Worm (Caenorhabditis elegans) whole organism, midembryonic: ENCODE data around the gene C15B12.9.

Source experiments
- T22C8.4 ChIP-seq: fragments of 200-800 bp; sonication (Bioruptor generic); IDR thresholded peaks from 2 replicates; pipeline ENCODE4 v1.3.6; 2022; ENCODE audit warnings: missing genetic modification characterization, missing compliant biosample characterization
- cog-1 ChIP-seq: sonication (generic microtip); optimal IDR thresholded peaks from 2 replicates; lab custom pipeline; 2016; ENCODE audit warnings: missing genetic modification characterization, missing compliant biosample characterization
- flt-1 ChIP-seq: fragments of 200-800 bp; sonication (Bioruptor generic); IDR thresholded peaks from 2 replicates; pipeline ENCODE4 v1.3.6; 2022; ENCODE audit warnings: missing genetic modification characterization, missing compliant biosample characterization
- klf-2 ChIP-seq: fragments of 200-800 bp; sonication (Bioruptor generic); conservative IDR thresholded peaks from 2 replicates; pipeline ENCODE4 v1.3.6; 2022; ENCODE audit warnings: missing genetic modification reagents, missing genetic modification characterization, missing compliant biosample characterization
- med-1 ChIP-seq: sonication (generic microtip); optimal IDR thresholded peaks from 2 replicates; lab custom pipeline; 2017; ENCODE audit warnings: missing genetic modification characterization, mild to moderate bottlenecking, missing compliant biosample characterization, antibody characterized with exemption, missing genetic modification reagents; ENCODE audit not compliant: insufficient read depth
- ref-1 ChIP-seq: fragments of 200-800 bp; sonication (Bioruptor generic); conservative IDR thresholded peaks from 2 replicates; pipeline ENCODE4 v1.3.6; 2022; ENCODE audit warnings: missing genetic modification reagents, missing genetic modification characterization, missing compliant biosample characterization
- tab-1 ChIP-seq: fragments of 200-800 bp; sonication (Bioruptor generic); IDR thresholded peaks from 2 replicates; pipeline ENCODE4 v1.3.6; 2022; ENCODE audit warnings: missing genetic modification characterization, missing compliant biosample characterization
- ztf-23 ChIP-seq: fragments of 200-800 bp; sonication (Bioruptor generic); IDR thresholded peaks from 2 replicates; pipeline ENCODE4 v1.3.6; 2022; ENCODE audit warnings: missing genetic modification reagents, missing genetic modification characterization, missing compliant biosample characterization
- ztf-29 ChIP-seq: fragments of 200-800 bp; sonication (Bioruptor generic); IDR thresholded peaks from 2 replicates; pipeline ENCODE4 v1.3.6; 2022; ENCODE audit warnings: missing genetic modification reagents, missing genetic modification characterization, missing compliant biosample characterization

Gene C15B12.9

DNA sequence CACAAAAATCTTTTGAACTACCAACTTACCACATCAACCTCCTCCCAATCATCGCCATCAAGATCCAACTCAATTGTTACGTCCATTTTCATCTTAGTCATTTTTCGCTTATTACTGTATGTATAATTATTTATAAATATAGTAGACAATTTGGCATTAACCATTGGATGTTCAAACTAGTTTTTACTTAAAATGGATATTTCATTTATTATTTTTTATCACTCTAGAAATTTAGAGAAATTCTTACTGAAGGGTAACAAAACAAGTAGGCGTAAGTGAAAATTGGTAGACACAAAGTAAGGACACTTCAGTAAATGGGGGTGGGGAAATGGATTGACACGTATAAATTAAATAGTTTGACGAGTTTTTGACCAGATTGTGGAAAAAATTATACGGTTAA lies 31.1 kb downstream of the C15B12.9 start, which contains the start of gene actl-1:
Gene actl-1, minus strand, starts transcription at position 101 of the 400 bp plus-strand sequence.
- TF ChIP-seq tab-1 (GFP tag; lab: Robert Waterston, UW), result no peak
- TF ChIP-seq ztf-29, result no peak
- TF ChIP-seq cog-1, result no peak
- no peak for TF ChIP-seq T22C8.4 (GFP tag; lab: Robert Waterston, UW)
- no peak for TF ChIP-seq ztf-23 (GFP tag; lab: Robert Waterston, UW)
- no peak for TF ChIP-seq med-1 (GFP tag; lab: Kevin White, UChicago)
- no peak for TF ChIP-seq flt-1 (GFP tag; lab: Robert Waterston, UW)
- no peak for TF ChIP-seq ref-1 (GFP tag; lab: Robert Waterston, UW)
- no peak for TF ChIP-seq klf-2 (GFP tag; lab: Robert Waterston, UW)

DNA sequence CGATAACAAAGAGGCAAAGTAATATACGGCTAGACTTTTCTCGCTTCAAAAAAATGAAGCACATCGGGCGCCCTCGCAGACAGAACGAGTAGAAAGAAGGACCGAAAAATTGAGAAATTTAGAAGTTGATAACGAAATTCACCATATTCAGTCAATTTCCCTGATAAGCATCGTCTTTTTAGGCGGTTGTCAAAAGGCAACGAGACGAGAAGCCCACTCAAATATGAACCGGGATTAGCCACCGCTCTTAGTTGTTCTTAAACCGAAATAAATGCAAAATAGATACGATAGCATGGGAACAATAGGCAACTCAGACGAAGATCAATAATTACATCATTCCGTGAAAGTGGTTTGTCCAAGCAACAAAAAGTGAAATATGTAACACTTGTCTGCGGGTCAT lies 34.5 kb downstream of the C15B12.9 start:
- no peak for TF ChIP-seq ztf-23 (GFP tag; lab: Robert Waterston, UW)

DNA sequence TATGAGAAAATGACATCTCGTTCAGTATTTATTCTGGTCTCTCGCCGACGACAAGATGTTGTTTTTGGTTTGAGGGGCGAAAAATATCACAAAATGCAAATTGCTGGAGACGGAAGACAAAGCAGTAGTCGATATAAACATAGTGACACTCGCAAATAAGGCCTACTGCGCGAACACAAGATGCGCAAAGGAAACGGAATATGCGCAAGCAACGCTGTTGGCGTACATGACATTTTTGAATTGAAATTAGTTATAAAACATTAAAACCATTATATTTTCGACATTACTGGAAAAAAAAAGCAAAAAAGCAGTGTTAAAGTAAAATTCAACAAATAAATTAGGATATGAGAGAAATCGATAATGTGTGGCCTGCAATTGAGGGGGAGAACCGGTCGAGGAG lies 36.4 kb downstream of the C15B12.9 start, which contains the start of gene cdf-1:
Gene cdf-1, minus strand, starts transcription at position 136 of the 400 bp plus-strand sequence.
- TF ChIP-seq klf-2 (GFP tag; lab: Robert Waterston, UW), result no peak
- TF ChIP-seq cog-1, result peak; percentile 32
- peak; percentile 27; the same call in 1 of the 2 replicates for TF ChIP-seq ztf-23 (GFP tag; lab: Robert Waterston, UW)

DNA sequence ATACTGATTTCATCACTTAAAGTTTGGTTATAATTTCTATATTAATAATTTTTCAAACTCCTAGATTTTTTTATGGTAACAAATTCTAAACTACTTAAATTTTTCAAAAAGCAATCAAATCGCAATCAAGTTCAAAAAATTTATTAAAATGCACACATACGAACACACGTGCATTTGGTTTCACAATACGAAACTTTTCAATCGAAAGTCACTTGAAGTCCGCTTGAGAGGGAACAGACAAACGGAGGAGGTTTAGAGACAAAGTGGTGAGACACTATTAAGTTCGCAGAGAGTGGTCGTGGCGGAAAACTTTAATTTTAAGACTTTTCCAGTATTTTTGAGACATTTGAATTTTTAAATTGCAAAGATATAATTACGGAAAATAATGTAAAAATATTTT lies 37.1 kb downstream of the C15B12.9 start, which contains the start of gene glr-8:
Gene glr-8, plus strand, starts transcription at position 319 of the 400 bp plus-strand sequence.
- TF ChIP-seq flt-1 (GFP tag; lab: Robert Waterston, UW) (no peak), ztf-23 (GFP tag; lab: Robert Waterston, UW) (no peak), klf-2 (GFP tag; lab: Robert Waterston, UW) (no peak), T22C8.4 (GFP tag; lab: Robert Waterston, UW) (no peak), med-1 (GFP tag; lab: Kevin White, UChicago) (no peak), ref-1 (GFP tag; lab: Robert Waterston, UW) (no peak), ztf-29 (no peak), tab-1 (GFP tag; lab: Robert Waterston, UW) (no peak), cog-1 (no peak)

DNA sequence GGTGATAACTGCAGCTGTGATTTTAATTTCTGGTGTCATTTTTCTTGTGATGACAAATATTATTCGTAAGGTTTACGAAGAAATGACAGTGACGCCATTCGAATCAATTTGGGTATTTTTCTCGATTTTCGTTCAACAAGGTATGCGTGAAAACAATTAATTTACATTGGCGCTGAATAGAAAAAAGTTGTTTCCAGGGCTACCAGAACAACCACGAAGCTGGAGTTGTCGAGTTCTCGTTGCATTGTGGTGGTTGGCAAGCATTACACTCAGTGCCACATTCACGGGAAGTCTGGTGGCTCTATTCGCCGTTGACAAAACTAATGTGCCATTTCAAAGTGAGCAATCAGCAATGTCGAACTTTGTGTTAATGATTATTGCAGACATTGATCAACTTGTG lies 39.1 kb downstream of the C15B12.9 start:
- TF ChIP-seq T22C8.4 (GFP tag; lab: Robert Waterston, UW) (no peak), ref-1 (GFP tag; lab: Robert Waterston, UW) (no peak)

- TF ChIP-seq tab-1 (GFP tag; lab: Robert Waterston, UW) (no peak), ref-1 (GFP tag; lab: Robert Waterston, UW) (no peak), ztf-23 (GFP tag; lab: Robert Waterston, UW) (no peak), klf-2 (GFP tag; lab: Robert Waterston, UW) (no peak), ztf-29 (no peak), cog-1 (no peak), med-1 (GFP tag; lab: Kevin White, UChicago) (no peak), T22C8.4 (GFP tag; lab: Robert Waterston, UW) (no peak)
These were observed 41.2 kb downstream of the C15B12.9 start for ce11 chrX:6509813-6510212.

ce11 chrX:6510627-6511026 lies 42.0 kb downstream of the C15B12.9 start, which contains the start of gene ttr-36:
ttr-36 (plus strand) TSS chrX:6510927.
- TF ChIP-seq ref-1 (GFP tag; lab: Robert Waterston, UW), result no peak
- TF ChIP-seq tab-1 (GFP tag; lab: Robert Waterston, UW), result no peak
- no peak for TF ChIP-seq ztf-29
- TF ChIP-seq ztf-23 (GFP tag; lab: Robert Waterston, UW), result no peak
- no peak for TF ChIP-seq T22C8.4 (GFP tag; lab: Robert Waterston, UW)
- no peak for TF ChIP-seq flt-1 (GFP tag; lab: Robert Waterston, UW)
- no peak for TF ChIP-seq med-1 (GFP tag; lab: Kevin White, UChicago)
- no peak for TF ChIP-seq klf-2 (GFP tag; lab: Robert Waterston, UW)
- TF ChIP-seq cog-1, result no peak

DNA sequence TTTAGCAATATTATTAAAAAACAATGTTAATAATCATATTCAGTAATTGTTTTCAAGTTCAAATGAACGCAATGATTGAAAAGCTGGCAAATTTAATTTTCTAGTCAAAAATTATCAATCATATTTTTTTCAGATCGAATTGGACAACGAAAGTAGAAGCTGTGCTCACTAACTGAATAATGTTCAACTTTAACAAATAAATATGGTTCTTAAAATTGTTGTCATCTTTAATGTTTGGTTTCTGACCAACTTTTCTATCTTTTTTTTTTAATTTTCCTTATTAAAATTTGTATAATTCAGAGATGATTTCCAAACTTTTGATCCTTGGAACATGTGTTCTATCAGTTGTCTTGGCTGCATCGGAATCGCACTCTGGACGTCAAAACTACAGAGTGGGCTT lies 43.4 kb downstream of the C15B12.9 start, which contains the start of gene ttr-35:
Gene ttr-35, plus strand, starts transcription at position 301 of the 400 bp plus-strand sequence.
- no peak for TF ChIP-seq flt-1 (GFP tag; lab: Robert Waterston, UW)
- no peak for TF ChIP-seq tab-1 (GFP tag; lab: Robert Waterston, UW)
- no peak for TF ChIP-seq med-1 (GFP tag; lab: Kevin White, UChicago)
- TF ChIP-seq cog-1, result no peak
- TF ChIP-seq ztf-29, result no peak
- no peak for TF ChIP-seq klf-2 (GFP tag; lab: Robert Waterston, UW)
- TF ChIP-seq ref-1 (GFP tag; lab: Robert Waterston, UW), result no peak
- TF ChIP-seq ztf-23 (GFP tag; lab: Robert Waterston, UW), result no peak
- TF ChIP-seq T22C8.4 (GFP tag; lab: Robert Waterston, UW), result no peak

DNA sequence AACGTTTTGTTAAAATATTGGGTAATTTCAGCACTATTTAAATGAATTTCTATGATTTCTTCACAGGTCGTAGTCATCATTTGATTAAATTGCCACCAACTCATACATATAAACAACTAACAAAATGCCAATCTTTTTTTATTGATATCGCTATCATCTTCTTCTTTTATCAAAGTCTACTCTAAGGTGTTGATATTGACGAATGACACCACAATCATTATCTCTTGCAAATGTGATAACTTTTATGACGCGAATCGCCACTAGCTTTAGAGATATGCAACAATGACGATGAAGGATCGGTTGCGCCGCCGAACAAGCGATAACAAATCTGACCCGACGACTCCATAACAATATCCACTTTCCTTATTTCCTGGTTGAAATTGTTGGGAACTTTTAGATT lies 45.9 kb downstream of the C15B12.9 start:
- TF ChIP-seq tab-1 (GFP tag; lab: Robert Waterston, UW) (no peak), med-1 (GFP tag; lab: Kevin White, UChicago) (no peak), T22C8.4 (GFP tag; lab: Robert Waterston, UW) (no peak), klf-2 (GFP tag; lab: Robert Waterston, UW) (no peak), flt-1 (GFP tag; lab: Robert Waterston, UW) (no peak), ztf-29 (no peak), ref-1 (GFP tag; lab: Robert Waterston, UW) (no peak), ztf-23 (GFP tag; lab: Robert Waterston, UW) (no peak), cog-1 (no peak)

DNA sequence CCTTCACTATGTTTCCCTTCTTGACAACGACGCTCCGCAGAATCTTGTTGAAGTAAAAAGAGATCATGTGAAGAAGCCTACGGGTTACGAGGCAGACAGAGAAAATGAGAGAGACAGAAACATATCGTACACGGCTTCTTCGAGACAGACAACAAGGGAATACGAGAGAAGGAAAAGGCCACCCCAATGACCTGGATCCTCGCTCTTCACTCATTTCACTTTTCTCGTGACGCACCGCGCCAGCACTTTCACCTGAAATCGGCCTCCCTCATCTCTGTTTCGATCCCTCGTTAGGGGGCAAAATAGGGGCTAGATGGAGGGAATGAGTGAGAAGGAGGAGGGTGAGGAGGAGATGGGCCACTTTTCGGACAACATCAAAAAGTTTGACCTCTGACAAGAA lies 46.7 kb downstream of the C15B12.9 start:
- no peak for TF ChIP-seq med-1 (GFP tag; lab: Kevin White, UChicago)
- TF ChIP-seq ztf-23 (GFP tag; lab: Robert Waterston, UW), result no peak
- no peak for TF ChIP-seq cog-1
- no peak for TF ChIP-seq flt-1 (GFP tag; lab: Robert Waterston, UW)
- TF ChIP-seq tab-1 (GFP tag; lab: Robert Waterston, UW), result no peak
- TF ChIP-seq klf-2 (GFP tag; lab: Robert Waterston, UW), result no peak
- no peak for TF ChIP-seq T22C8.4 (GFP tag; lab: Robert Waterston, UW)
- no peak for TF ChIP-seq ref-1 (GFP tag; lab: Robert Waterston, UW)
- TF ChIP-seq ztf-29, result no peak
